Worm (Caenorhabditis elegans) whole organism, L2 larva: ENCODE data around the gene C32D5.14.

Experiments
- mab-5 ChIP-seq: fragments of 150-350 bp; optimal IDR thresholded peaks from 2 replicates; lab custom pipeline; 2014; ENCODE audit warnings: missing biosample characterization, missing genetic modification characterization
- mdl-1 ChIP-seq, 2 experiments: fragments of 150-350 bp in 1 of 2; sonication (generic microtip) in 1 of 2; optimal IDR thresholded peaks; 2 replicates each; lab custom pipeline; 2017; ENCODE audit warnings: missing biosample characterization in 2 of 2, missing genetic modification characterization in 2 of 2

- TF ChIP-seq mdl-1 (tag; optimal IDR thresholded peaks at IDR 0.05; lab: Kevin White, UChicago): no peak
- TF ChIP-seq mab-5 (tag; lab: Kevin White, UChicago): no peak
Measured at ce11 chrII:6343893-6344292, 8.6 kb downstream of the C32D5.14 start, which contains the start of gene txt-18.
